Fruit fly (Drosophila melanogaster) whole organism, pupa: ENCODE results near the gene CG14212.

ENCODE experiments used
- CG12605 ChIP-seq: fragments of 200-800 bp; sonication (Bioruptor generic); IDR thresholded peaks from 2 replicates; pipeline ENCODE4 v1.3.6; 2022; ENCODE audit warnings: missing biosample characterization, missing genetic modification characterization
- CG14655 ChIP-seq: fragments of 200-800 bp; sonication (Bioruptor generic); optimal IDR thresholded peaks from 3 replicates; lab custom pipeline; 2017; ENCODE audit warnings: mild to moderate bottlenecking, missing biosample characterization, missing genetic modification reagents, missing genetic modification characterization
- CG15710 ChIP-seq: fragments of 200-800 bp; sonication (Bioruptor generic); optimal IDR thresholded peaks from 2 replicates; lab custom pipeline; 2018; ENCODE audit warnings: missing biosample characterization, mild to moderate bottlenecking, missing genetic modification characterization, moderate library complexity
- CG32121 ChIP-seq: fragments of 200-800 bp; sonication (Bioruptor generic); IDR thresholded peaks from 2 replicates; pipeline ENCODE4 v1.3.6; 2022; ENCODE audit warnings: missing biosample characterization, missing genetic modification characterization
- CG34367 ChIP-seq: fragments of 200-800 bp; sonication (Bioruptor generic); optimal IDR thresholded peaks from 2 replicates; lab custom pipeline; 2018; ENCODE audit warnings: missing biosample characterization, mild to moderate bottlenecking, missing genetic modification characterization
- CG4496 ChIP-seq: fragments of 200-800 bp; sonication (Bioruptor generic); IDR thresholded peaks from 3 replicates; pipeline ENCODE4 v1.3.6; 2022; ENCODE audit warnings: missing biosample characterization, missing genetic modification characterization
- CG8159 ChIP-seq: fragments of 200-800 bp; sonication (Bioruptor generic); optimal IDR thresholded peaks from 3 replicates; lab custom pipeline; 2018; ENCODE audit warnings: missing biosample characterization, mild to moderate bottlenecking, missing genetic modification characterization, moderate library complexity
- Pif1A ChIP-seq: fragments of 200-800 bp; sonication (Bioruptor generic); optimal IDR thresholded peaks from 3 replicates; lab custom pipeline; 2016; ENCODE audit warnings: missing biosample characterization, missing genetic modification characterization

dm6 chrX:19606558-19606957, 18.9 kb upstream of the CG14212 start:
- TF ChIP-seq Pif1A (GFP tag; lab: Kevin White, UChicago) (no peak), CG4496 (GFP tag; lab: Robert Waterston, UW) (no peak), CG32121 (no peak), CG8159 (tag; lab: Kevin White, UChicago) (no peak), CG12605 (GFP tag; lab: Robert Waterston, UW) (no peak), CG15710 (tag; lab: Kevin White, UChicago) (no peak), CG14655 (GFP tag; lab: Kevin White, UChicago) (no peak), CG34367 (no peak)
